Worm (Caenorhabditis elegans) whole organism, L2 larva: Measurements from ENCODE around the gene F10E9.10.

Experiments
- crh-2 ChIP-seq: sonication (generic microtip); optimal IDR thresholded peaks from 2 replicates; lab custom pipeline; 2017; ENCODE audit warnings: missing biosample characterization, missing genetic modification characterization
- nhr-129 ChIP-seq: fragments of 150-350 bp; optimal IDR thresholded peaks from 2 replicates; lab custom pipeline; 2014; ENCODE audit warnings: missing biosample characterization, missing genetic modification characterization
- sma-3 ChIP-seq: sonication (generic microtip); optimal IDR thresholded peaks from 2 replicates; lab custom pipeline; 2016; ENCODE audit warnings: missing genetic modification reagents, missing genetic modification characterization, missing compliant biosample characterization

DNA sequence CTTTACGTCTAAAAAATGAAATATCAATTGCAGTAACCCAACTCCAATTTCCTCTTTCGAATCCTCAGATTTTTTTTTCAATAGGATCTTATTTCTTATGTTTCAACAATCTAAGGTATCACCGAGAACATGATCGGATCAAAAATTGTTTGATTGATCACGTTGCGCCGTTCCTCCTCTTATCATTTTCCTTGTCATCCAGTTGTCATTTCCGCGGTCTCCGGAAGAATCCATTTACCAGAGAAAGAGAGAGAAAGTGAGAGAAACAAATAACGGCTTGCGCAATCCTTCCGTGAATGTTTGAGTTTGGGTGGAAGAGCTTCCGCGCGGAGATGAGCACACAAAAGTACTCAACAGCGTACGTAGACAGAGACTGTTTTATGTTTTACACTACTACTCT is 26.8 kb downstream of the F10E9.10 start:
- TF ChIP-seq sma-3 (GFP tag; lab: Kevin White, UChicago) (no peak), crh-2 (tag; lab: Kevin White, UChicago) (no peak), nhr-129 (tag; lab: Kevin White, UChicago) (no peak)
